Worm (Caenorhabditis elegans): ENCODE measurements around the gene C03B1.2.

ce11 chrX:6407805-6408204 lies 38.0 kb downstream of the C03B1.2 start:
- TF ChIP-seq ceh-19 (GFP tag; optimal IDR thresholded peaks at IDR 0.05) (no peak), fkh-10 (GFP tag; optimal IDR thresholded peaks at IDR 0.05) (no peak), dve-1 (tag; optimal IDR thresholded peaks at IDR 0.05) (no peak), sox-4 (tag; optimal IDR thresholded peaks at IDR 0.05) (no peak), ama-1 (optimal IDR thresholded peaks at IDR 0.05) (no peak), fkh-6 (tag; optimal IDR thresholded peaks at IDR 0.05) (no peak), elt-4 (tag; optimal IDR thresholded peaks at IDR 0.05) (no peak), elt-2 (tag; optimal IDR thresholded peaks at IDR 0.05) (no peak), nhr-11 (tag; optimal IDR thresholded peaks at IDR 0.05) (no peak), nhr-232 (tag; optimal IDR thresholded peaks at IDR 0.05) (no peak)
